Fruit fly (Drosophila melanogaster) whole organism, prepupa: ENCODE results near the gene CG9609.

Experiments
- Blimp-1 ChIP-seq: fragments of 200-800 bp; sonication (Bioruptor generic); optimal IDR thresholded peaks from 3 replicates; lab custom pipeline; 2017; ENCODE audit warnings: missing biosample characterization, missing genetic modification characterization, mild to moderate bottlenecking, moderate library complexity, missing genetic modification reagents
- CG10631 ChIP-seq: fragments of 200-800 bp; sonication (Bioruptor generic); optimal IDR thresholded peaks from 2 replicates; lab custom pipeline; 2016; ENCODE audit warnings: missing biosample characterization, missing genetic modification characterization
- CG10669 ChIP-seq: fragments of 200-800 bp; sonication (Bioruptor generic); optimal IDR thresholded peaks from 3 replicates; lab custom pipeline; 2018; ENCODE audit warnings: missing biosample characterization, mild to moderate bottlenecking, missing genetic modification characterization, moderate library complexity
- CG11294 ChIP-seq: fragments of 200-800 bp; sonication (Bioruptor generic); IDR thresholded peaks from 2 replicates; pipeline ENCODE4 v1.3.6; 2022; ENCODE audit warnings: missing biosample characterization, missing genetic modification characterization
- CG11762 ChIP-seq: fragments of 200-800 bp; sonication (Bioruptor generic); optimal IDR thresholded peaks from 3 replicates; lab custom pipeline; 2016; ENCODE audit warnings: missing biosample characterization, missing genetic modification characterization; ENCODE audit not compliant: insufficient read depth
- CG11902 ChIP-seq: fragments of 200-800 bp; sonication (Bioruptor generic); optimal IDR thresholded peaks from 3 replicates; lab custom pipeline; 2016; ENCODE audit warnings: missing biosample characterization, missing genetic modification characterization
- CG15336 ChIP-seq: fragments of 200-800 bp; sonication (Bioruptor generic); IDR thresholded peaks from 2 replicates; pipeline ENCODE4 v1.3.6; 2022; ENCODE audit warnings: missing biosample characterization, missing genetic modification characterization
- CG32006 ChIP-seq: fragments of 200-800 bp; sonication (Bioruptor generic); optimal IDR thresholded peaks from 3 replicates; lab custom pipeline; 2017; ENCODE audit warnings: missing biosample characterization, mild to moderate bottlenecking, missing genetic modification characterization
- CG3919 ChIP-seq: fragments of 200-800 bp; sonication (Bioruptor generic); optimal IDR thresholded peaks from 3 replicates; lab custom pipeline; 2016; ENCODE audit warnings: missing biosample characterization, missing genetic modification characterization
- CG4318 ChIP-seq: fragments of 200-800 bp; sonication (Bioruptor generic); optimal IDR thresholded peaks from 3 replicates; lab custom pipeline; 2017; ENCODE audit warnings: missing biosample characterization, mild to moderate bottlenecking, missing genetic modification characterization
- CG6792 ChIP-seq: fragments of 200-800 bp; sonication (Bioruptor generic); optimal IDR thresholded peaks from 3 replicates; lab custom pipeline; 2016; ENCODE audit warnings: missing biosample characterization, missing genetic modification characterization
- CG6854 ChIP-seq: fragments of 200-800 bp; sonication (Bioruptor generic); optimal IDR thresholded peaks from 2 replicates; lab custom pipeline; 2017; ENCODE audit warnings: missing biosample characterization, mild to moderate bottlenecking, missing genetic modification characterization
- CG8119 ChIP-seq: fragments of 200-800 bp; sonication (Bioruptor generic); IDR thresholded peaks from 3 replicates; pipeline ENCODE4 v1.3.6; 2022; ENCODE audit warnings: missing biosample characterization, missing genetic modification characterization
- Eip78C ChIP-seq: fragments of 200-800 bp; sonication (Bioruptor generic); peaks from one replicate; lab custom pipeline; 2016; ENCODE audit warnings: missing biosample characterization, missing genetic modification characterization
- Ets21C ChIP-seq: fragments of 200-800 bp; sonication (Bioruptor generic); optimal IDR thresholded peaks from 3 replicates; lab custom pipeline; 2016; ENCODE audit warnings: missing biosample characterization, missing genetic modification characterization
- Gug ChIP-seq: fragments of 200-800 bp; sonication (Bioruptor generic); IDR thresholded peaks from 2 replicates; pipeline ENCODE4 v1.3.6; 2022; ENCODE audit warnings: missing biosample characterization, missing genetic modification characterization
- Hr38 ChIP-seq: sonication (Bioruptor generic); optimal IDR thresholded peaks from 2 replicates; lab custom pipeline; 2016; ENCODE audit warnings: missing biosample characterization, missing genetic modification characterization
- Hr4 ChIP-seq: fragments of 200-800 bp; sonication (Bioruptor generic); optimal IDR thresholded peaks from 3 replicates; lab custom pipeline; 2016; ENCODE audit warnings: missing biosample characterization, missing genetic modification characterization
- Lpt ChIP-seq: fragments of 200-800 bp; sonication (Bioruptor generic); optimal IDR thresholded peaks from 3 replicates; lab custom pipeline; 2016; ENCODE audit warnings: missing biosample characterization, missing genetic modification characterization
- OdsH ChIP-seq: fragments of 200-800 bp; sonication (Bioruptor generic); optimal IDR thresholded peaks from 3 replicates; lab custom pipeline; 2016; ENCODE audit warnings: missing biosample characterization, missing genetic modification characterization
- Smox ChIP-seq: fragments of 200-800 bp; sonication (Bioruptor generic); optimal IDR thresholded peaks from 3 replicates; lab custom pipeline; 2016; ENCODE audit warnings: missing biosample characterization, missing genetic modification characterization
- Sox14 ChIP-seq: fragments of 200-800 bp; sonication (Bioruptor generic); optimal IDR thresholded peaks from 3 replicates; lab custom pipeline; 2016; ENCODE audit warnings: missing biosample characterization, missing genetic modification characterization
- achi ChIP-seq: fragments of 200-800 bp; sonication (Bioruptor generic); optimal IDR thresholded peaks from 3 replicates; lab custom pipeline; 2016; ENCODE audit warnings: missing biosample characterization, missing genetic modification characterization
- acj6 ChIP-seq: fragments of 200-800 bp; sonication (Bioruptor generic); optimal IDR thresholded peaks from 3 replicates; lab custom pipeline; 2016; ENCODE audit warnings: missing biosample characterization, missing genetic modification characterization
- cyc ChIP-seq: fragments of 200-800 bp; sonication (Bioruptor generic); optimal IDR thresholded peaks from 3 replicates; lab custom pipeline; 2016; ENCODE audit warnings: missing biosample characterization, missing genetic modification characterization
- dac ChIP-seq: fragments of 200-800 bp; sonication (Bioruptor generic); optimal IDR thresholded peaks from 2 replicates; lab custom pipeline; 2017; ENCODE audit warnings: missing biosample characterization, mild to moderate bottlenecking, missing genetic modification characterization
- dsx ChIP-seq: fragments of 200-800 bp; optimal IDR thresholded peaks from 3 replicates; lab custom pipeline; 2019; ENCODE audit warnings: missing biosample characterization, mild to moderate bottlenecking, missing genetic modification characterization, moderate library complexity; ENCODE audit not compliant: poor library complexity, severe bottlenecking
- eg ChIP-seq: fragments of 200-800 bp; sonication (Bioruptor generic); IDR thresholded peaks from 3 replicates; pipeline ENCODE4 v1.3.6; 2022; ENCODE audit warnings: missing biosample characterization, missing genetic modification characterization
- esn ChIP-seq: fragments of 200-800 bp; sonication (Bioruptor generic); optimal IDR thresholded peaks from 2 replicates; lab custom pipeline; 2016; ENCODE audit warnings: missing biosample characterization, mild to moderate bottlenecking, missing genetic modification characterization, moderate library complexity
- fkh ChIP-seq: fragments of 200-800 bp; sonication (Bioruptor generic); optimal IDR thresholded peaks from 3 replicates; lab custom pipeline; 2017; ENCODE audit warnings: missing biosample characterization, mild to moderate bottlenecking, missing genetic modification characterization, moderate library complexity
- lz ChIP-seq: fragments of 200-800 bp; sonication (Bioruptor generic); optimal IDR thresholded peaks from 3 replicates; lab custom pipeline; 2016; ENCODE audit warnings: missing biosample characterization, missing genetic modification characterization
- pdm3 ChIP-seq: fragments of 200-800 bp; sonication (Bioruptor generic); optimal IDR thresholded peaks from 3 replicates; lab custom pipeline; 2016; ENCODE audit warnings: missing biosample characterization, missing genetic modification characterization
- spab ChIP-seq: fragments of 200-800 bp; sonication (Bioruptor generic); optimal IDR thresholded peaks from 2 replicates; lab custom pipeline; 2017; ENCODE audit warnings: missing biosample characterization, mild to moderate bottlenecking, missing genetic modification characterization, missing genetic modification reagents
- ss ChIP-seq, 2 experiments: fragments of 200-800 bp; sonication (Bioruptor generic); optimal IDR thresholded peaks; 2 replicates in 1 of 2; 3 replicates in 1 of 2; lab custom pipeline; 2017 to 2018; ENCODE audit warnings: mild to moderate bottlenecking in 2 of 2, missing biosample characterization in 2 of 2, missing genetic modification characterization in 2 of 2, moderate library complexity in 1 of 2
- topi ChIP-seq: fragments of 200-800 bp; sonication (Bioruptor generic); optimal IDR thresholded peaks from 3 replicates; lab custom pipeline; 2016; ENCODE audit warnings: missing biosample characterization, missing genetic modification characterization
- vri ChIP-seq: fragments of 200-800 bp; sonication (Bioruptor generic); optimal IDR thresholded peaks from 3 replicates; lab custom pipeline; 2016; ENCODE audit warnings: missing biosample characterization, mild to moderate bottlenecking, missing genetic modification characterization

The CG9609 gene

dm6 chrX:16811213-16811749 is 24.5 kb upstream of the CG9609 start, which contains the start of gene CG4829 (continued):
- TF ChIP-seq ss (GFP tag; optimal IDR thresholded peaks at IDR 0.05; lab: Kevin White, UChicago) = no peak
- no peak for TF ChIP-seq Smox
- peak; percentile 85 for TF ChIP-seq Eip78C (GFP tag; lab: Kevin White, UChicago)
- peak; percentile 3 for TF ChIP-seq Ets21C (GFP tag; lab: Kevin White, UChicago)
- peak; percentile 42 for TF ChIP-seq lz (GFP tag; lab: Kevin White, UChicago)
- no peak for TF ChIP-seq CG4318 (GFP tag; lab: Kevin White, UChicago)
- TF ChIP-seq Hr4 = peak; percentile 41
- TF ChIP-seq dsx (GFP tag; lab: Kevin White, UChicago) = peak; percentile 14
- TF ChIP-seq CG10669 = peak; percentile 55
- TF ChIP-seq Blimp-1 (GFP tag; lab: Kevin White, UChicago) = no peak
- peak; percentile 63 for TF ChIP-seq cyc (GFP tag; lab: Kevin White, UChicago)
- TF ChIP-seq eg (GFP tag; lab: Robert Waterston, UW) = peak; percentile 79
- no peak for TF ChIP-seq dac (GFP tag; lab: Kevin White, UChicago)
- TF ChIP-seq achi = peak; percentile 35
- peak; percentile 50 for TF ChIP-seq pdm3 (GFP tag; lab: Kevin White, UChicago)
- peak; percentile 38 for TF ChIP-seq CG10631 (GFP tag; lab: Kevin White, UChicago)
- no peak for TF ChIP-seq Lpt
- TF ChIP-seq CG3919 (GFP tag; lab: Kevin White, UChicago) = peak; percentile 65
- no peak for TF ChIP-seq spab (GFP tag; lab: Kevin White, UChicago)
- TF ChIP-seq CG6854 (GFP tag; lab: Kevin White, UChicago) = no peak
- TF ChIP-seq CG32006 (GFP tag; lab: Kevin White, UChicago) = peak; percentile 58
- TF ChIP-seq CG11762 (GFP tag; lab: Kevin White, UChicago) = peak; percentile 5
- peak; percentile 45 for TF ChIP-seq esn
- TF ChIP-seq Gug (GFP tag; lab: Robert Waterston, UW) = peak; percentile 62
- no peak for TF ChIP-seq Hr38 (GFP tag; lab: Kevin White, UChicago)
- TF ChIP-seq CG11902 (GFP tag; lab: Kevin White, UChicago) = peak; percentile 43
- peak; percentile 39 for TF ChIP-seq fkh (GFP tag; lab: Kevin White, UChicago)
- TF ChIP-seq, all 60 proteins: peak for 39

dm6 chrX:16809093-16809492 is 22.3 kb upstream of the CG9609 start:
- TF ChIP-seq acj6 (GFP tag; lab: Kevin White, UChicago) (no peak), eg (GFP tag; lab: Robert Waterston, UW) (no peak), Sox14 (GFP tag; lab: Kevin White, UChicago) (no peak), CG8119 (no peak), vri (GFP tag; lab: Kevin White, UChicago) (no peak), OdsH (GFP tag; lab: Kevin White, UChicago) (no peak)

dm6 chrX:16808654-16809053 is 21.8 kb upstream of the CG9609 start:
- TF ChIP-seq CG6792 (GFP tag; lab: Kevin White, UChicago) (no peak), CG11294 (no peak), ss (GFP tag; optimal IDR thresholded peaks at IDR 0.05; lab: Kevin White, UChicago) (no peak), Hr4 (no peak), acj6 (GFP tag; lab: Kevin White, UChicago) (no peak), CG15336 (no peak), Eip78C (GFP tag; lab: Kevin White, UChicago) (peak; percentile 29)

dm6 chrX:16805768-16806167 is 19.0 kb upstream of the CG9609 start, which contains the start of gene ppk28:
Gene ppk28, plus strand, starts transcription at chrX:16806068.
- TF ChIP-seq Ets21C (GFP tag; lab: Kevin White, UChicago) (no peak), CG11902 (GFP tag; lab: Kevin White, UChicago) (no peak), topi (no peak), pdm3 (GFP tag; lab: Kevin White, UChicago) (no peak), dac (GFP tag; lab: Kevin White, UChicago) (no peak), CG6854 (GFP tag; lab: Kevin White, UChicago) (no peak)
